Worm (Caenorhabditis elegans) whole organism, late embryonic: ENCODE data around the gene pqn-87.

Source experiments
- F13H6.1 ChIP-seq: sonication (generic microtip); optimal IDR thresholded peaks from 2 replicates; lab custom pipeline; 2016; ENCODE audit warnings: missing genetic modification characterization, missing compliant biosample characterization
- T23F11.4 ChIP-seq: fragments of 200-800 bp; sonication (Bioruptor generic); optimal IDR thresholded peaks from 2 replicates; lab custom pipeline; 2018; ENCODE audit warnings: mild to moderate bottlenecking, missing genetic modification characterization, missing compliant biosample characterization
- ama-1 ChIP-seq: fragments of 150-350 bp; optimal IDR thresholded peaks from 2 replicates; lab custom pipeline; 2014
- ets-4 ChIP-seq: sonication (generic microtip); optimal IDR thresholded peaks from 2 replicates; lab custom pipeline; 2016; ENCODE audit warnings: missing genetic modification characterization, missing compliant biosample characterization
- hlh-15 ChIP-seq: sonication (generic microtip); optimal IDR thresholded peaks from 2 replicates; lab custom pipeline; 2016; ENCODE audit warnings: missing genetic modification characterization, missing compliant biosample characterization
- nfya-1 ChIP-seq: sonication (generic microtip); optimal IDR thresholded peaks from 2 replicates; lab custom pipeline; 2017; ENCODE audit warnings: missing genetic modification characterization, mild to moderate bottlenecking, missing compliant biosample characterization, antibody characterized with exemption, moderate library complexity
- nhr-11 ChIP-seq: fragments of 150-350 bp; optimal IDR thresholded peaks from 2 replicates; lab custom pipeline; 2014; ENCODE audit warnings: missing biosample characterization, missing genetic modification characterization
- npax-4 ChIP-seq: sonication (generic microtip); optimal IDR thresholded peaks from 2 replicates; lab custom pipeline; 2016; ENCODE audit warnings: missing genetic modification characterization, missing compliant biosample characterization
- pqm-1 ChIP-seq: sonication (generic microtip); optimal IDR thresholded peaks from 2 replicates; lab custom pipeline; 2016; ENCODE audit warnings: missing genetic modification characterization, missing compliant biosample characterization
- pros-1 ChIP-seq: fragments of 150-350 bp; optimal IDR thresholded peaks from 2 replicates; lab custom pipeline; 2014; ENCODE audit warnings: missing biosample characterization, missing genetic modification reagents, missing genetic modification characterization
- unc-42 ChIP-seq: sonication (generic microtip); optimal IDR thresholded peaks from 2 replicates; lab custom pipeline; 2016; ENCODE audit warnings: missing genotype, missing genetic modification characterization, missing compliant biosample characterization
- unc-86 ChIP-seq: sonication (generic microtip); optimal IDR thresholded peaks from 2 replicates; lab custom pipeline; 2016; ENCODE audit warnings: missing genetic modification characterization, missing compliant biosample characterization

DNA sequence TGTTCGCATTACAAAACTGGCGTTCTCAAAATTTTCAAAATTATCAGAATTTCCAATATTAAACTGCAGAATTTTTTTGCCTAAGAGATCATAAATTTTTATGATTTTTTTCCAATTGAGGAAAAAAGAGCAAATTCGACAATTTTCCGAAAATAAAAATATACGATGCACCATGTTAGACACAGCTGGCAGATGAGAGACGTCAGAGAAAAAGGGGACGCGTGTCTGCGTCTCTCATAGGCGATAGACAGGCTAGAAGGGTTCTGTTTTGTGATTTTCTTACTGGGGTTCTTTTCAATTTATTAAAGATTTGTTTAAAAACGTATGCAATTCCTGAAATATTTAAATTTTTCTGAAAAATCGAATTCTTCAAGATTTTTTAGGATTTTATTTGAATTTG, 61.9 kb downstream of the pqn-87 start:
- TF ChIP-seq ama-1 (no peak), unc-42 (tag; lab: Kevin White, UChicago) (no peak), npax-4 (tag; lab: Kevin White, UChicago) (no peak), nhr-11 (tag; lab: Kevin White, UChicago) (no peak), T23F11.4 (GFP tag; lab: Kevin White, UChicago) (no peak), ets-4 (no peak), pqm-1 (tag; lab: Kevin White, UChicago) (no peak), pros-1 (tag; lab: Kevin White, UChicago) (no peak), hlh-15 (tag; lab: Kevin White, UChicago) (no peak), F13H6.1 (tag; lab: Kevin White, UChicago) (no peak), nfya-1 (tag; lab: Kevin White, UChicago) (no peak), unc-86 (tag; lab: Kevin White, UChicago) (no peak)
